Fruit fly (Drosophila melanogaster) whole organism, embryonic: ENCODE results near the gene CG31287.

Experiments
- Ada2b ChIP-seq: fragments of 200-800 bp; sonication (Bioruptor generic); IDR thresholded peaks from 2 replicates; pipeline ENCODE4 v1.3.6; 2022; ENCODE audit warnings: missing biosample characterization, missing genetic modification characterization
- Bdp1 ChIP-seq: fragments of 200-800 bp; sonication (Bioruptor generic); optimal IDR thresholded peaks from 3 replicates; lab custom pipeline; 2016; ENCODE audit warnings: missing biosample characterization, missing genetic modification characterization
- CG1024 ChIP-seq: fragments of 200-800 bp; sonication (Bioruptor generic); IDR thresholded peaks from 2 replicates; pipeline ENCODE4 v1.3.6; 2022; ENCODE audit warnings: missing biosample characterization, missing genetic modification characterization
- CG10565 ChIP-seq: fragments of 200-800 bp; sonication (Bioruptor generic); optimal IDR thresholded peaks from 3 replicates; lab custom pipeline; 2016; ENCODE audit warnings: missing biosample characterization, mild to moderate bottlenecking, missing genetic modification characterization
- CG10654 ChIP-seq: fragments of 200-800 bp; sonication (Bioruptor generic); optimal IDR thresholded peaks from 2 replicates; lab custom pipeline; 2016; ENCODE audit warnings: missing biosample characterization, missing genetic modification characterization
- CG10979 ChIP-seq: fragments of 200-800 bp; sonication (Bioruptor generic); optimal IDR thresholded peaks from 2 replicates; lab custom pipeline; 2018; ENCODE audit warnings: missing biosample characterization, mild to moderate bottlenecking, missing genetic modification characterization, moderate library complexity
- CG12236 ChIP-seq: fragments of 200-800 bp; sonication (Bioruptor generic); optimal IDR thresholded peaks from 2 replicates; lab custom pipeline; 2016; ENCODE audit warnings: missing biosample characterization, missing genetic modification characterization
- CG14050 ChIP-seq: fragments of 200-800 bp; sonication (Bioruptor generic); IDR thresholded peaks from 3 replicates; pipeline ENCODE4 v1.3.6; 2022; ENCODE audit warnings: missing biosample characterization, missing genetic modification characterization
- CG15011 ChIP-seq: fragments of 200-800 bp; sonication (Bioruptor generic); optimal IDR thresholded peaks from 3 replicates; lab custom pipeline; 2018; ENCODE audit warnings: missing biosample characterization, mild to moderate bottlenecking, missing genetic modification characterization
- CG17328 ChIP-seq: fragments of 200-800 bp; sonication (Bioruptor generic); IDR thresholded peaks from 2 replicates; pipeline ENCODE4 v1.3.6; 2022; ENCODE audit warnings: missing biosample characterization, missing genetic modification characterization
- CG17385 ChIP-seq: fragments of 200-800 bp; sonication (Bioruptor generic); optimal IDR thresholded peaks from 3 replicates; lab custom pipeline; 2018; ENCODE audit warnings: missing biosample characterization, mild to moderate bottlenecking, missing genetic modification characterization
- CG17802 ChIP-seq: fragments of 200-800 bp; sonication (Bioruptor generic); optimal IDR thresholded peaks from 2 replicates; lab custom pipeline; 2018; ENCODE audit warnings: missing biosample characterization, mild to moderate bottlenecking, missing genetic modification characterization, moderate library complexity
- CG2129 ChIP-seq: fragments of 200-800 bp; sonication (Bioruptor generic); IDR thresholded peaks from 2 replicates; pipeline ENCODE4 v1.3.6; 2022; ENCODE audit warnings: missing biosample characterization, missing genetic modification characterization; ENCODE audit not compliant: partially characterized antibody
- CG2202 ChIP-seq: fragments of 200-800 bp; sonication (Bioruptor generic); optimal IDR thresholded peaks from 2 replicates; lab custom pipeline; 2018; ENCODE audit warnings: missing biosample characterization, mild to moderate bottlenecking, missing genetic modification characterization
- CG2678 ChIP-seq: fragments of 200-800 bp; sonication (Bioruptor generic); optimal IDR thresholded peaks from 3 replicates; lab custom pipeline; 2019; ENCODE audit warnings: missing biosample characterization, mild to moderate bottlenecking, missing genetic modification characterization, moderate library complexity
- CG3065 ChIP-seq: fragments of 200-800 bp; sonication (Bioruptor generic); optimal IDR thresholded peaks from 2 replicates; lab custom pipeline; 2016; ENCODE audit warnings: missing biosample characterization, missing genetic modification characterization
- CG33557 ChIP-seq: fragments of 200-800 bp; sonication (Bioruptor generic); optimal IDR thresholded peaks from 2 replicates; lab custom pipeline; 2019; ENCODE audit warnings: missing biosample characterization, mild to moderate bottlenecking, missing genetic modification characterization, moderate library complexity
- CG34224 ChIP-seq: fragments of 200-800 bp; sonication (Bioruptor generic); IDR thresholded peaks from 3 replicates; pipeline ENCODE4 v1.3.6; 2022; ENCODE audit warnings: missing biosample characterization, missing genetic modification characterization; ENCODE audit not compliant: partially characterized antibody
- CG34376 ChIP-seq: fragments of 200-800 bp; sonication (Bioruptor generic); optimal IDR thresholded peaks from 2 replicates; lab custom pipeline; 2018; ENCODE audit warnings: missing biosample characterization, mild to moderate bottlenecking, missing genetic modification characterization
- CG42726 ChIP-seq: fragments of 200-800 bp; sonication (Bioruptor generic); IDR thresholded peaks from 2 replicates; pipeline ENCODE4 v1.3.6; 2022; ENCODE audit warnings: missing biosample characterization, missing genetic modification characterization; ENCODE audit not compliant: partially characterized antibody
- CG4282 ChIP-seq: fragments of 200-800 bp; sonication (Bioruptor generic); optimal IDR thresholded peaks from 2 replicates; lab custom pipeline; 2016; ENCODE audit warnings: missing biosample characterization, missing genetic modification characterization
- CG4707 ChIP-seq: fragments of 200-800 bp; sonication (Bioruptor generic); optimal IDR thresholded peaks from 2 replicates; lab custom pipeline; 2018; ENCODE audit warnings: missing biosample characterization, mild to moderate bottlenecking, missing genetic modification characterization, moderate library complexity
- CG6175 ChIP-seq: fragments of 200-800 bp; sonication (Bioruptor generic); IDR thresholded peaks from 3 replicates; pipeline ENCODE4 v1.3.6; 2022; ENCODE audit warnings: missing biosample characterization, missing genetic modification characterization
- CG6272 ChIP-seq: fragments of 200-800 bp; sonication (Bioruptor generic); IDR thresholded peaks from 2 replicates; pipeline ENCODE4 v1.3.6; 2022; ENCODE audit warnings: missing biosample characterization, missing genetic modification characterization
- CG6683 ChIP-seq: fragments of 200-800 bp; sonication (Bioruptor generic); optimal IDR thresholded peaks from 2 replicates; lab custom pipeline; 2017; ENCODE audit warnings: missing biosample characterization, mild to moderate bottlenecking, missing genetic modification characterization, missing genetic modification reagents
- CG7963 ChIP-seq: fragments of 200-800 bp; sonication (Bioruptor generic); IDR thresholded peaks from 3 replicates; pipeline ENCODE4 v1.3.6; 2022; ENCODE audit warnings: missing biosample characterization, missing genetic modification characterization; ENCODE audit not compliant: partially characterized antibody
- CG8924 ChIP-seq: fragments of 200-800 bp; optimal IDR thresholded peaks from 3 replicates; lab custom pipeline; 2019; ENCODE audit warnings: missing biosample characterization, mild to moderate bottlenecking, missing genetic modification characterization, moderate library complexity
- CG9437 ChIP-seq: fragments of 200-800 bp; sonication (Bioruptor generic); optimal IDR thresholded peaks from 2 replicates; lab custom pipeline; 2018; ENCODE audit warnings: missing biosample characterization, mild to moderate bottlenecking, missing genetic modification characterization
- CG9797 ChIP-seq: fragments of 200-800 bp; sonication (Bioruptor generic); optimal IDR thresholded peaks from 3 replicates; lab custom pipeline; 2018; ENCODE audit warnings: missing biosample characterization, mild to moderate bottlenecking, missing genetic modification characterization
- CG9932 ChIP-seq: fragments of 200-800 bp; sonication (Bioruptor generic); IDR thresholded peaks from 2 replicates; pipeline ENCODE4 v1.3.6; 2022; ENCODE audit warnings: missing biosample characterization, missing genetic modification characterization
- CkIIα-i1 ChIP-seq: fragments of 200-800 bp; sonication (Bioruptor generic); IDR thresholded peaks from 2 replicates; pipeline ENCODE4 v1.3.6; 2022; ENCODE audit warnings: missing biosample characterization, missing genetic modification characterization
- Dp ChIP-seq: fragments of 200-800 bp; sonication (Bioruptor generic); optimal IDR thresholded peaks from 2 replicates; lab custom pipeline; 2018; ENCODE audit warnings: missing biosample characterization, mild to moderate bottlenecking, missing genetic modification characterization, moderate library complexity
- Fer2 ChIP-seq: fragments of 200-800 bp; sonication (Bioruptor generic); optimal IDR thresholded peaks from 2 replicates; lab custom pipeline; 2018; ENCODE audit warnings: missing biosample characterization, mild to moderate bottlenecking, missing genetic modification characterization, moderate library complexity
- HLHmδ ChIP-seq: fragments of 200-800 bp; sonication (Bioruptor generic); optimal IDR thresholded peaks from 2 replicates; lab custom pipeline; 2018; ENCODE audit warnings: missing biosample characterization, mild to moderate bottlenecking, missing genetic modification characterization, moderate library complexity
- Pdp1 ChIP-seq, 2 experiments: fragments of 200-800 bp; sonication (Bioruptor generic); optimal IDR thresholded peaks; 3 replicates each; lab custom pipeline; 2016; ENCODE audit warnings: missing biosample characterization in 2 of 2, missing genetic modification characterization in 2 of 2, mild to moderate bottlenecking in 1 of 2, moderate library complexity in 1 of 2
- Poxn ChIP-seq: fragments of 200-800 bp; sonication (Bioruptor generic); IDR thresholded peaks from 2 replicates; pipeline ENCODE4 v1.3.6; 2022; ENCODE audit warnings: missing biosample characterization, missing genetic modification characterization
- Trl ChIP-seq, 3 experiments: fragments of >200 bp in 2 of 3; fragments of 200-800 bp in 1 of 3; sonication (Bioruptor generic) in 1 of 3; optimal IDR thresholded peaks; 2 replicates in 1 of 3; 3 replicates in 2 of 3; lab custom pipeline; 2016 to 2017; ENCODE audit warnings: missing biosample characterization in 1 of 3, missing genetic modification characterization in 1 of 3
- ara ChIP-seq: fragments of 200-800 bp; sonication (Bioruptor generic); IDR thresholded peaks from 2 replicates; pipeline ENCODE4 v1.3.6; 2022; ENCODE audit warnings: missing biosample characterization, missing genetic modification characterization
- exex ChIP-seq: fragments of 200-800 bp; sonication (Bioruptor generic); optimal IDR thresholded peaks from 4 replicates; lab custom pipeline; 2018; ENCODE audit warnings: missing biosample characterization, mild to moderate bottlenecking, missing genetic modification characterization, moderate library complexity
- gce ChIP-seq: fragments of 200-800 bp; sonication (Bioruptor generic); IDR thresholded peaks from 3 replicates; pipeline ENCODE4 v1.3.6; 2022; ENCODE audit warnings: missing biosample characterization, missing genetic modification characterization
- mirr ChIP-seq: fragments of 200-800 bp; sonication (Bioruptor generic); optimal IDR thresholded peaks from 3 replicates; lab custom pipeline; 2018; ENCODE audit warnings: missing biosample characterization, mild to moderate bottlenecking, missing genetic modification characterization
- sr ChIP-seq: fragments of 200-800 bp; sonication (Bioruptor generic); IDR thresholded peaks from 3 replicates; pipeline ENCODE4 v1.3.6; 2022; ENCODE audit warnings: missing biosample characterization, missing genetic modification characterization
- sug ChIP-seq: fragments of 200-800 bp; optimal IDR thresholded peaks from 2 replicates; lab custom pipeline; 2019; ENCODE audit warnings: missing biosample characterization, mild to moderate bottlenecking, missing genetic modification characterization, moderate library complexity
- ttk ChIP-seq: fragments of 200-800 bp; sonication (Bioruptor generic); IDR thresholded peaks from 2 replicates; pipeline ENCODE4 v2.1.2; 2022; ENCODE audit warnings: missing biosample characterization, missing genetic modification characterization
- tup ChIP-seq: fragments of 200-800 bp; sonication (Bioruptor generic); optimal IDR thresholded peaks from 2 replicates; lab custom pipeline; 2016; ENCODE audit warnings: missing biosample characterization, mild to moderate bottlenecking, missing genetic modification characterization, moderate library complexity
- zen2 ChIP-seq: fragments of 200-800 bp; sonication (Bioruptor generic); IDR thresholded peaks from 3 replicates; pipeline ENCODE4 v1.3.6; 2022; ENCODE audit warnings: missing biosample characterization, missing genetic modification characterization; ENCODE audit not compliant: partially characterized antibody
- zfh2 ChIP-seq: fragments of 200-800 bp; sonication (Bioruptor generic); optimal IDR thresholded peaks from 2 replicates; lab custom pipeline; 2016; ENCODE audit warnings: missing biosample characterization, missing genetic modification characterization

The CG31287 gene

dm6 chr3R:16200497-16201019 lies 2.6 kb upstream of the CG31287 start:
- TF ChIP-seq CG8924 (tag; lab: Kevin White, UChicago) = no peak
- no peak for TF ChIP-seq Fer2 (tag; lab: Kevin White, UChicago)
- no peak for TF ChIP-seq zfh2 (GFP tag; lab: Kevin White, UChicago)
- no peak for TF ChIP-seq HLHmδ (GFP tag; lab: Kevin White, UChicago)
- TF ChIP-seq sr (GFP tag; lab: Robert Waterston, UW) = no peak
- TF ChIP-seq CkIIα-i1 (GFP tag; lab: Robert Waterston, UW) = no peak
- no peak for TF ChIP-seq CG3065 (GFP tag; lab: Kevin White, UChicago)
- no peak for TF ChIP-seq CG10654
- TF ChIP-seq exex (tag; lab: Kevin White, UChicago) = peak; percentile 99
- peak; percentile 80 for TF ChIP-seq sug (tag; lab: Kevin White, UChicago)
- no peak for TF ChIP-seq CG17328 (GFP tag; lab: Robert Waterston, UW)
- no peak for TF ChIP-seq Bdp1
- TF ChIP-seq CG4707 (GFP tag; lab: Kevin White, UChicago) = no peak
- peak in 1 of 2 experiments; percentile 54 for TF ChIP-seq Pdp1 (GFP tag; optimal IDR thresholded peaks at IDR 0.05; lab: Kevin White, UChicago)
- TF ChIP-seq CG9932 (GFP tag; lab: Robert Waterston, UW) = no peak
- peak; percentile 39 for TF ChIP-seq mirr (GFP tag; lab: Kevin White, UChicago)
- TF ChIP-seq CG33557 (GFP tag; lab: Kevin White, UChicago) = no peak
- TF ChIP-seq CG2678 (tag; lab: Kevin White, UChicago) = peak; percentile 4
- no peak for TF ChIP-seq ara (GFP tag; lab: Robert Waterston, UW)
- no peak for TF ChIP-seq CG17385 (GFP tag; lab: Kevin White, UChicago)
- TF ChIP-seq ttk = no peak
- no peak for TF ChIP-seq CG42726 (GFP tag; lab: Robert Waterston, UW)
- no peak for TF ChIP-seq CG2202 (tag; lab: Kevin White, UChicago)
- no peak for TF ChIP-seq CG15011
- no peak for TF ChIP-seq CG14050 (GFP tag; lab: Robert Waterston, UW)
- TF ChIP-seq CG17802 = no peak
- TF ChIP-seq Ada2b (GFP tag; lab: Robert Waterston, UW) = no peak
- TF ChIP-seq Poxn (GFP tag; lab: Robert Waterston, UW) = no peak
- no peak for TF ChIP-seq Trl (optimal IDR thresholded peaks at IDR 0.05; lab: Kevin White, UChicago)
- TF ChIP-seq Trl (GFP tag; optimal IDR thresholded peaks at IDR 0.05; lab: Kevin White, UChicago) = no peak
- TF ChIP-seq zen2 (GFP tag; lab: Robert Waterston, UW) = no peak
- TF ChIP-seq tup (GFP tag; lab: Kevin White, UChicago) = no peak
- TF ChIP-seq CG10565 (GFP tag; lab: Kevin White, UChicago) = no peak
- TF ChIP-seq CG2129 (GFP tag; lab: Robert Waterston, UW) = no peak
- TF ChIP-seq CG12236 (GFP tag; lab: Kevin White, UChicago) = no peak
- TF ChIP-seq CG7963 (GFP tag; lab: Robert Waterston, UW) = no peak
- TF ChIP-seq CG6272 (GFP tag; lab: Robert Waterston, UW) = no peak
- TF ChIP-seq CG6175 = no peak
- no peak for TF ChIP-seq CG9797 (GFP tag; lab: Kevin White, UChicago)
- TF ChIP-seq CG1024 (GFP tag; lab: Robert Waterston, UW) = no peak
- no peak for TF ChIP-seq CG6683 (GFP tag; lab: Kevin White, UChicago)
- no peak for TF ChIP-seq Dp (GFP tag; lab: Kevin White, UChicago)
- TF ChIP-seq CG4282 (GFP tag; lab: Kevin White, UChicago) = no peak
- TF ChIP-seq CG9437 (GFP tag; lab: Kevin White, UChicago) = peak; percentile 84
- no peak for TF ChIP-seq CG34224
- no peak for TF ChIP-seq CG10979 (tag; lab: Kevin White, UChicago)
- TF ChIP-seq gce (GFP tag; lab: Robert Waterston, UW) = no peak
- TF ChIP-seq CG34376 = peak; percentile 67
